Worm (Caenorhabditis elegans) whole organism, mixed stage, embryonic: ENCODE measurements around the gene R02E4.2.

ENCODE experiments used
- ceh-43 ChIP-seq: fragments of 200-800 bp; sonication (Bioruptor generic); optimal IDR thresholded peaks from 2 replicates; lab custom pipeline; 2018; ENCODE audit warnings: mild to moderate bottlenecking, missing genetic modification characterization, moderate library complexity, missing compliant biosample characterization
- ham-2 ChIP-seq: fragments of 200-800 bp; sonication (Bioruptor generic); optimal IDR thresholded peaks from 2 replicates; lab custom pipeline; 2018; ENCODE audit warnings: mild to moderate bottlenecking, missing genetic modification characterization, missing compliant biosample characterization
- lin-13 ChIP-seq: fragments of 150-350 bp; optimal IDR thresholded peaks from 2 replicates; lab custom pipeline; 2014; ENCODE audit warnings: missing biosample characterization, missing genetic modification characterization
- mls-2 ChIP-seq: sonication (generic microtip); optimal IDR thresholded peaks from 2 replicates; lab custom pipeline; 2016; ENCODE audit warnings: mild to moderate bottlenecking, missing genetic modification characterization, moderate library complexity, missing compliant biosample characterization
- nhr-237 ChIP-seq: fragments of 150-350 bp; optimal IDR thresholded peaks from 2 replicates; lab custom pipeline; 2014; ENCODE audit warnings: missing biosample characterization, missing genetic modification characterization
- pha-4 ChIP-seq: fragments of 150-350 bp; optimal IDR thresholded peaks from 2 replicates; lab custom pipeline; 2018; ENCODE audit warnings: missing biosample characterization, missing genetic modification reagents, missing genetic modification characterization
- sem-2 ChIP-seq: fragments of 200-800 bp; sonication (Bioruptor generic); optimal IDR thresholded peaks from 2 replicates; lab custom pipeline; 2018; ENCODE audit warnings: mild to moderate bottlenecking, missing genetic modification characterization, missing compliant biosample characterization
- unc-62 ChIP-seq: fragments of 150-350 bp; optimal IDR thresholded peaks from 2 replicates; lab custom pipeline; 2014; ENCODE audit warnings: missing biosample characterization, missing genetic modification reagents, missing genetic modification characterization
- ztf-11 ChIP-seq: fragments of 150-350 bp; optimal IDR thresholded peaks from 2 replicates; lab custom pipeline; 2014; ENCODE audit warnings: missing biosample characterization, missing genetic modification characterization

ce11 chrX:4142648-4143259, 35.5 kb downstream of the R02E4.2 start:
- TF ChIP-seq mls-2 (no peak), nhr-237 (tag; lab: Kevin White, UChicago) (no peak), ceh-43 (GFP tag; lab: Kevin White, UChicago) (no peak), ham-2 (GFP tag; lab: Kevin White, UChicago) (no peak), sem-2 (GFP tag; lab: Kevin White, UChicago) (no peak), pha-4 (no peak), ztf-11 (tag; lab: Kevin White, UChicago) (no peak), unc-62 (GFP tag; lab: Kevin White, UChicago) (no peak), lin-13 (tag; lab: Kevin White, UChicago) (no peak)
